Fruit fly (Drosophila melanogaster) whole organism: ENCODE measurements around the gene CG42762.

Experiments used
- CG8478 ChIP-seq: fragments of >200 bp; optimal IDR thresholded peaks from 2 replicates; lab custom pipeline; 2018; ENCODE audit warnings: inconsistent platforms
- Dll ChIP-seq: fragments of >200 bp; optimal IDR thresholded peaks from 2 replicates; lab custom pipeline; 2017
- EcR ChIP-seq, 2 experiments: fragments of >200 bp; optimal IDR thresholded peaks; 2 replicates each; lab custom pipeline; 2017; ENCODE audit warnings: missing biosample characterization in 2 of 2, missing genetic modification characterization in 2 of 2, missing genetic modification reagents in 2 of 2
- pan ChIP-seq: fragments of >200 bp; optimal IDR thresholded peaks from 2 replicates; lab custom pipeline; 2017
- psq ChIP-seq: fragments of >200 bp; optimal IDR thresholded peaks from 2 replicates; lab custom pipeline; 2017

dm6 chr2L:8094058-8094825 lies 49.6 kb downstream of the CG42762 start:
- TF ChIP-seq Dll (lab: Kevin White, UChicago) (no peak), CG8478 (no peak), EcR (GFP tag; optimal IDR thresholded peaks at IDR 0.05; lab: Kevin White, UChicago) (no peak), psq (lab: Kevin White, UChicago) (no peak), pan (lab: Kevin White, UChicago) (no peak)
